Worm (Caenorhabditis elegans) whole organism, young adult: ENCODE results near the gene T22F3.11.

Experiments used
- B0019.2 ChIP-seq: fragments of 200-800 bp; sonication (Bioruptor generic); conservative IDR thresholded peaks from 2 replicates; pipeline ENCODE4 v1.3.6; 2022; ENCODE audit warnings: missing genetic modification reagents, missing genetic modification characterization, missing compliant biosample characterization
- F22D6.2 ChIP-seq: sonication (generic microtip); optimal IDR thresholded peaks from 2 replicates; lab custom pipeline; 2016; ENCODE audit warnings: mild to moderate bottlenecking, missing genetic modification characterization, missing compliant biosample characterization
- F39B2.1 ChIP-seq: fragments of 200-800 bp; sonication (Bioruptor generic); IDR thresholded peaks from 2 replicates; pipeline ENCODE4 v1.3.6; 2022; ENCODE audit warnings: missing genetic modification reagents, missing genetic modification characterization, missing compliant biosample characterization
- F57A8.1 ChIP-seq: fragments of 200-800 bp; sonication (Bioruptor generic); optimal IDR thresholded peaks from 2 replicates; lab custom pipeline; 2018; ENCODE audit warnings: mild to moderate bottlenecking, missing genetic modification characterization, moderate library complexity, missing compliant biosample characterization
- F57C9.4 ChIP-seq: sonication (generic microtip); optimal IDR thresholded peaks from 2 replicates; lab custom pipeline; 2017; ENCODE audit warnings: mild to moderate bottlenecking, missing genetic modification characterization, missing compliant biosample characterization
- Y56A3A.18 ChIP-seq: fragments of 200-800 bp; sonication (Bioruptor generic); IDR thresholded peaks from 2 replicates; pipeline ENCODE4 v1.3.6; 2022; ENCODE audit warnings: missing genetic modification reagents, missing genetic modification characterization, missing compliant biosample characterization
- Y95B8A.8 ChIP-seq: fragments of 200-800 bp; sonication (Bioruptor generic); IDR thresholded peaks from 2 replicates; pipeline ENCODE4 v1.3.6; 2022; ENCODE audit warnings: missing genetic modification reagents, missing genetic modification characterization, missing compliant biosample characterization
- atf-7 ChIP-seq: sonication (generic microtip); optimal IDR thresholded peaks from 2 replicates; lab custom pipeline; 2017; ENCODE audit warnings: mild to moderate bottlenecking, missing genetic modification characterization, missing compliant biosample characterization
- athp-1 ChIP-seq: sonication (generic microtip); optimal IDR thresholded peaks from 2 replicates; lab custom pipeline; 2017; ENCODE audit warnings: mild to moderate bottlenecking, missing genetic modification characterization, missing compliant biosample characterization
- attf-3 ChIP-seq: fragments of 200-800 bp; sonication (Bioruptor generic); conservative IDR thresholded peaks from 2 replicates; pipeline ENCODE4 v1.3.6; 2022; ENCODE audit warnings: missing genetic modification reagents, missing genetic modification characterization, missing compliant biosample characterization
- attf-6 ChIP-seq: fragments of 200-800 bp; sonication (Bioruptor generic); IDR thresholded peaks from 2 replicates; pipeline ENCODE4 v1.3.6; 2022; ENCODE audit warnings: missing genetic modification reagents, missing genetic modification characterization, missing compliant biosample characterization
- bed-2 ChIP-seq: fragments of 200-800 bp; sonication (Bioruptor generic); IDR thresholded peaks from 2 replicates; pipeline ENCODE4 v1.3.6; 2022; ENCODE audit warnings: missing genetic modification reagents, missing genetic modification characterization, missing compliant biosample characterization
- ceh-100 ChIP-seq: fragments of 200-800 bp; sonication (Bioruptor generic); IDR thresholded peaks from 2 replicates; pipeline ENCODE4 v1.3.6; 2022; ENCODE audit warnings: missing genetic modification reagents, missing genetic modification characterization, missing compliant biosample characterization
- ceh-27 ChIP-seq: fragments of 200-800 bp; sonication (Bioruptor generic); optimal IDR thresholded peaks from 2 replicates; lab custom pipeline; 2018; ENCODE audit warnings: mild to moderate bottlenecking, missing genetic modification characterization, moderate library complexity, missing compliant biosample characterization
- dox-1 ChIP-seq: fragments of 200-800 bp; sonication (Bioruptor generic); IDR thresholded peaks from 2 replicates; pipeline ENCODE4 v1.3.6; 2022; ENCODE audit warnings: missing genetic modification reagents, missing genetic modification characterization, missing compliant biosample characterization
- egl-18 ChIP-seq: fragments of 200-800 bp; sonication (Bioruptor generic); IDR thresholded peaks from 2 replicates; pipeline ENCODE4 v1.3.6; 2022; ENCODE audit warnings: missing genetic modification reagents, missing genetic modification characterization, missing compliant biosample characterization
- egl-44 ChIP-seq: fragments of 200-800 bp; sonication (Bioruptor generic); IDR thresholded peaks from 2 replicates; pipeline ENCODE4 v1.3.6; 2022; ENCODE audit warnings: missing genetic modification reagents, missing genetic modification characterization, missing compliant biosample characterization
- ekl-4 ChIP-seq: fragments of 200-800 bp; sonication (Bioruptor generic); IDR thresholded peaks from 2 replicates; pipeline ENCODE4 v1.3.6; 2022; ENCODE audit warnings: missing genetic modification reagents, missing genetic modification characterization, missing compliant biosample characterization
- ets-4 ChIP-seq: fragments of 200-800 bp; sonication (Bioruptor generic); optimal IDR thresholded peaks from 2 replicates; lab custom pipeline; 2018; ENCODE audit warnings: mild to moderate bottlenecking, missing genetic modification characterization, missing compliant biosample characterization
- gei-17 ChIP-seq: fragments of 200-800 bp; sonication (Bioruptor generic); optimal IDR thresholded peaks from 2 replicates; lab custom pipeline; 2018; ENCODE audit warnings: mild to moderate bottlenecking, missing genetic modification characterization, missing compliant biosample characterization
- hmg-1.2 ChIP-seq: fragments of 200-800 bp; sonication (Bioruptor generic); IDR thresholded peaks from 2 replicates; pipeline ENCODE4 v1.3.6; 2022; ENCODE audit warnings: missing genetic modification reagents, missing genetic modification characterization, missing compliant biosample characterization
- lag-1 ChIP-seq: fragments of 200-800 bp; sonication (Bioruptor generic); IDR thresholded peaks from 2 replicates; pipeline ENCODE4 v1.3.6; 2022; ENCODE audit warnings: missing genetic modification reagents, missing genetic modification characterization, missing compliant biosample characterization
- let-607 ChIP-seq, 2 experiments: fragments of 200-800 bp in 1 of 2; sonication (Bioruptor generic) in 1 of 2; sonication (generic microtip) in 1 of 2; optimal IDR thresholded peaks; 2 replicates each; lab custom pipeline; 2016 to 2018; ENCODE audit warnings: mild to moderate bottlenecking in 2 of 2, missing compliant biosample characterization in 2 of 2, missing genetic modification characterization in 2 of 2, moderate library complexity in 2 of 2, missing genotype in 1 of 2
- lin-26 ChIP-seq: fragments of 200-800 bp; sonication (Bioruptor generic); IDR thresholded peaks from 2 replicates; pipeline ENCODE4 v1.3.6; 2022; ENCODE audit warnings: missing genetic modification reagents, missing genetic modification characterization, missing compliant biosample characterization
- lsy-27 ChIP-seq: sonication (generic microtip); optimal IDR thresholded peaks from 2 replicates; lab custom pipeline; 2017; ENCODE audit warnings: missing genetic modification characterization, mild to moderate bottlenecking, missing compliant biosample characterization, antibody characterized with exemption, missing genotype, borderline replicate concordance; ENCODE audit not compliant: insufficient read depth
- madf-10 ChIP-seq: sonication (generic microtip); optimal IDR thresholded peaks from 2 replicates; lab custom pipeline; 2016; ENCODE audit warnings: mild to moderate bottlenecking, missing genetic modification characterization, missing compliant biosample characterization
- mcd-1 ChIP-seq: fragments of 200-800 bp; sonication (Bioruptor generic); IDR thresholded peaks from 2 replicates; pipeline ENCODE4 v1.3.6; 2022; ENCODE audit warnings: missing genetic modification reagents, missing genetic modification characterization, missing compliant biosample characterization
- mel-28 ChIP-seq: sonication (generic microtip); optimal IDR thresholded peaks from 2 replicates; lab custom pipeline; 2016; ENCODE audit warnings: borderline replicate concordance, mild to moderate bottlenecking, missing genetic modification characterization, missing compliant biosample characterization
- mxl-1 ChIP-seq: sonication (generic microtip); optimal IDR thresholded peaks from 2 replicates; lab custom pipeline; 2016; ENCODE audit warnings: missing genetic modification characterization, missing compliant biosample characterization
- nfya-2 ChIP-seq: fragments of 200-800 bp; sonication (Bioruptor generic); IDR thresholded peaks from 2 replicates; pipeline ENCODE4 v1.3.6; 2022; ENCODE audit warnings: missing genetic modification reagents, missing genetic modification characterization, missing compliant biosample characterization
- nhr-120 ChIP-seq: fragments of 200-800 bp; sonication (Bioruptor generic); IDR thresholded peaks from 2 replicates; pipeline ENCODE4 v1.3.6; 2022; ENCODE audit warnings: missing genetic modification characterization, missing compliant biosample characterization
- nhr-80 ChIP-seq: sonication (generic microtip); optimal IDR thresholded peaks from 2 replicates; lab custom pipeline; 2016; ENCODE audit warnings: missing genetic modification characterization, missing compliant biosample characterization
- nhr-90 ChIP-seq: sonication (generic microtip); optimal IDR thresholded peaks from 2 replicates; lab custom pipeline; 2016; ENCODE audit warnings: missing genotype, mild to moderate bottlenecking, missing genetic modification characterization, missing compliant biosample characterization
- pbrm-1 ChIP-seq: fragments of 200-800 bp; sonication (Bioruptor generic); IDR thresholded peaks from 2 replicates; pipeline ENCODE4 v1.3.6; 2022; ENCODE audit warnings: missing genetic modification reagents, missing genetic modification characterization, missing compliant biosample characterization
- pha-4 ChIP-seq: fragments of 150-350 bp; sonication (generic microtip); optimal IDR thresholded peaks from 2 replicates; lab custom pipeline; 2014; ENCODE audit warnings: missing biosample characterization, missing genetic modification reagents, missing genetic modification characterization
- snpc-4 ChIP-seq, 5 experiments: fragments of 150-350 bp in 1 of 5; sonication (generic microtip) in 4 of 5; optimal IDR thresholded peaks; 2 replicates each; lab custom pipeline; 2014 to 2018; ENCODE audit warnings: missing genetic modification characterization in 5 of 5, missing biosample characterization in 3 of 5, antibody characterized with exemption in 2 of 5, mild to moderate bottlenecking in 2 of 5, missing compliant biosample characterization in 2 of 5, missing genotype in 2 of 5, moderate library complexity in 2 of 5, missing genetic modification reagents in 1 of 5
- tbp1 ChIP-seq: fragments of 200-800 bp; sonication (Bioruptor generic); optimal IDR thresholded peaks from 2 replicates; lab custom pipeline; 2018; ENCODE audit warnings: mild to moderate bottlenecking, missing genetic modification characterization, missing compliant biosample characterization
- ztf-22 ChIP-seq: fragments of 200-800 bp; sonication (Bioruptor generic); optimal IDR thresholded peaks from 2 replicates; lab custom pipeline; 2018; ENCODE audit warnings: mild to moderate bottlenecking, missing genetic modification characterization, moderate library complexity, missing compliant biosample characterization
- ztf-26 ChIP-seq: sonication (generic microtip); optimal IDR thresholded peaks from 2 replicates; lab custom pipeline; 2017; ENCODE audit warnings: missing genetic modification characterization, missing compliant biosample characterization

The T22F3.11 gene

DNA sequence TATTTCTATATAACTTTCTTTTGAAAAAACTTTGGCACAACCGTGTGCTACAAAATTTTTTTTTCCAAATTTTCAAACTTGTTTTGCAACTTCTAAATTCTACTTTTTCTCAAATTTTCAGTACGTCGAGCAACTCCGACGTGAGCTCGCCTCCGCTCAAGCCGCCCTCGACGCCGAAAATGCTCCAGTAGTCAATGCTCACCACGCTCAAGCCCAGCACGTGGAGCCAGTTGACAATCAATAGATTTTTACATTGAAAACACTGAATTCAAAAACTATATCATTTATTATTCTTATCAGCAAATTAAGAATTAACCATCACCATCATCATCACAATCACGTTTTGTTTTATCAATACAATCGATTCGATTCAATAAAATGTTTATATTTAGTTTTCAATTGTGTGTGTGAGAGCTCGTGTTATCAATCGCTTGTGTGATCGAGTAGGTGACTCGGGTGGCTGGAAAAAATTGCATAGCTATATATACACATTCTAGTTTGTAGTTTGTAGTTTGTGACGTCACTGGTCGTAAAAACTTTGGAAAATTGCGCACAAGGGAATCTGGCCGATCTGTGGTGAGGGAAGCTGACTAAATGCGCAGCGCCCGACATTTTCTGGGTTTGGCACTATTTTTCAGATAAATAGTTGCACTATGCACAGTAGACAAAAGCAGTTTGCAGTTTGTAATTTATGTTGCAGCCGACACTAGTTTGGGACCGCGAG, 20.1 kb upstream of the T22F3.11 start (continued):
- TF ChIP-seq snpc-4 (GFP tag; optimal IDR thresholded peaks at IDR 0.05; lab: Kevin White, UChicago) (no peak), snpc-4 (tag; optimal IDR thresholded peaks at IDR 0.05; lab: Kevin White, UChicago) (peak in 3 of 4 experiments; percentile 55 to 75 (median 64)), nhr-120 (no peak), nhr-80 (tag; lab: Kevin White, UChicago) (peak; percentile 75), athp-1 (tag; lab: Kevin White, UChicago) (peak; percentile 3), tbp1 (peak; percentile 41), nhr-90 (tag; lab: Kevin White, UChicago) (peak; percentile 87), B0019.2 (GFP tag; lab: Robert Waterston, UW) (no peak), hmg-1.2 (no peak), let-607 (tag; optimal IDR thresholded peaks at IDR 0.05; lab: Kevin White, UChicago) (peak in 1 of 2 experiments; percentile 36), Y56A3A.18 (GFP tag; lab: Robert Waterston, UW) (peak; percentile 34; the same call in 1 of the 2 replicates), egl-44 (GFP tag; lab: Robert Waterston, UW) (peak; percentile 57; the same call in 1 of the 2 replicates), ztf-26 (no peak), dox-1 (GFP tag; lab: Robert Waterston, UW) (peak; percentile 44; the same call in 1 of the 2 replicates), F57C9.4 (no peak)

DNA sequence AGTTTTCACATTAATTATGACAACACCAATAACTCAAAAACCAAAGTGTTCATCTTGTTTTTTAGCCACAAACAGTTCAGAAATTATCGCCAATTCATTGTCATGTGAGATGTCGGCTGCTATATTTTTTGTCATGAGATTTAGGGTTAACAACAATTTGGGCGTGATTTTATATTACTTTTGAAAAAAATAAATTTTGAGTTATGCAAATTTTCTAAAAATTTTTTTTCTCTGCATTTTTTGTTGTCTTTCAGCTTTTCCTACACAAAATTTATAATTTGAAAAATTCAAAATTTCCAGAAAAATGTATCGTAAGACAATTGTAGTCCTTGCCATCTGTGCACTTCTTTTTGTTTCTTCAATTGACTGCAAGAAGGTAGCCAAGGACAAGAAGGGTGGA, 18.7 kb upstream of the T22F3.11 start, which contains the start of gene F59B1.2:
F59B1.2 (plus strand) TSS at position 301 of the 400 bp plus-strand sequence.
- TF ChIP-seq snpc-4 (GFP tag; optimal IDR thresholded peaks at IDR 0.05; lab: Kevin White, UChicago): no peak
- peak in 1 of 4 experiments; percentile 6 for TF ChIP-seq snpc-4 (tag; optimal IDR thresholded peaks at IDR 0.05; lab: Kevin White, UChicago)
- TF ChIP-seq mcd-1 (GFP tag; lab: Robert Waterston, UW): no peak
- TF ChIP-seq attf-3 (GFP tag; lab: Robert Waterston, UW): no peak
- TF ChIP-seq bed-2 (GFP tag; lab: Robert Waterston, UW): no peak
- TF ChIP-seq, all 124 proteins: peak for 1

ce11 chrV:3632249-3633030, 18.1 kb upstream of the T22F3.11 start:
- TF ChIP-seq ztf-22 (GFP tag; lab: Kevin White, UChicago) (peak; percentile 36), lsy-27 (tag; lab: Kevin White, UChicago) (no peak), lin-26 (GFP tag; lab: Robert Waterston, UW) (no peak), let-607 (tag; optimal IDR thresholded peaks at IDR 0.05; lab: Kevin White, UChicago) (peak in 1 of 2 experiments; percentile 19), nhr-80 (tag; lab: Kevin White, UChicago) (peak; percentile 77), F22D6.2 (no peak), ets-4 (no peak), ekl-4 (GFP tag; lab: Robert Waterston, UW) (no peak), pbrm-1 (no peak), nhr-90 (tag; lab: Kevin White, UChicago) (no peak), atf-7 (tag; lab: Kevin White, UChicago) (peak; percentile 56), F57C9.4 (no peak), egl-44 (GFP tag; lab: Robert Waterston, UW) (peak; percentile 45; the same call in 1 of the 2 replicates), F39B2.1 (GFP tag; lab: Robert Waterston, UW) (no peak), mxl-1 (no peak), attf-6 (GFP tag; lab: Robert Waterston, UW) (no peak)

ce11 chrV:3631591-3631990, 17.2 kb upstream of the T22F3.11 start, which contains the start of gene F59B1.6:
F59B1.6 (minus strand) TSS chrV:3631691.
- TF ChIP-seq F57C9.4: no peak
- no peak for TF ChIP-seq pha-4 (tag; lab: Kevin White, UChicago)
- no peak for TF ChIP-seq lag-1 (GFP tag; lab: Robert Waterston, UW)
- TF ChIP-seq F57A8.1: no peak
- TF ChIP-seq nfya-2 (GFP tag; lab: Robert Waterston, UW): no peak
- TF ChIP-seq egl-18: no peak
- TF ChIP-seq ceh-100 (GFP tag; lab: Robert Waterston, UW): no peak
- no peak for TF ChIP-seq mel-28 (tag; lab: Kevin White, UChicago)
- TF ChIP-seq gei-17 (GFP tag; lab: Kevin White, UChicago): no peak
- TF ChIP-seq Y95B8A.8 (GFP tag; lab: Robert Waterston, UW): no peak
- TF ChIP-seq madf-10: no peak
- no peak for TF ChIP-seq ceh-27
